Fruit fly (Drosophila melanogaster) whole organism, embryonic: ENCODE data around the gene Jon66Cii.

Experiments
- Aef1 ChIP-seq: fragments of 200-800 bp; sonication (Bioruptor generic); IDR thresholded peaks from 3 replicates; pipeline ENCODE4 v1.3.6; 2022; ENCODE audit warnings: missing biosample characterization, missing genetic modification characterization
- Blimp-1 ChIP-seq: fragments of 200-800 bp; sonication (Bioruptor generic); optimal IDR thresholded peaks from 3 replicates; lab custom pipeline; 2018; ENCODE audit warnings: missing biosample characterization, missing genetic modification characterization, mild to moderate bottlenecking, moderate library complexity, missing genetic modification reagents
- CG10267 ChIP-seq: fragments of 200-800 bp; sonication (Bioruptor generic); optimal IDR thresholded peaks from 2 replicates; lab custom pipeline; 2018; ENCODE audit warnings: missing biosample characterization, mild to moderate bottlenecking, missing genetic modification characterization, moderate library complexity
- CG10979 ChIP-seq: fragments of 200-800 bp; sonication (Bioruptor generic); optimal IDR thresholded peaks from 2 replicates; lab custom pipeline; 2018; ENCODE audit warnings: missing biosample characterization, mild to moderate bottlenecking, missing genetic modification characterization, moderate library complexity
- CG11504 ChIP-seq: fragments of 200-800 bp; sonication (Bioruptor generic); optimal IDR thresholded peaks from 3 replicates; lab custom pipeline; 2019; ENCODE audit warnings: missing biosample characterization, mild to moderate bottlenecking, missing genetic modification characterization, moderate library complexity
- CG12391 ChIP-seq: fragments of 200-800 bp; sonication (Bioruptor generic); optimal IDR thresholded peaks from 3 replicates; lab custom pipeline; 2018; ENCODE audit warnings: missing biosample characterization, mild to moderate bottlenecking, missing genetic modification characterization, moderate library complexity
- CG13424 ChIP-seq: fragments of 200-800 bp; sonication (Bioruptor generic); optimal IDR thresholded peaks from 2 replicates; lab custom pipeline; 2019; ENCODE audit warnings: missing biosample characterization, mild to moderate bottlenecking, missing genetic modification characterization, moderate library complexity
- CG14710 ChIP-seq: fragments of 200-800 bp; sonication (Bioruptor generic); optimal IDR thresholded peaks from 3 replicates; lab custom pipeline; 2019; ENCODE audit warnings: missing biosample characterization, mild to moderate bottlenecking, missing genetic modification characterization, moderate library complexity
- CG15011 ChIP-seq: fragments of 200-800 bp; sonication (Bioruptor generic); optimal IDR thresholded peaks from 3 replicates; lab custom pipeline; 2018; ENCODE audit warnings: missing biosample characterization, mild to moderate bottlenecking, missing genetic modification characterization
- CG15601 ChIP-seq: fragments of 200-800 bp; sonication (Bioruptor generic); optimal IDR thresholded peaks from 3 replicates; lab custom pipeline; 2019; ENCODE audit warnings: missing biosample characterization, mild to moderate bottlenecking, missing genetic modification characterization, moderate library complexity
- CG15696 ChIP-seq: fragments of 200-800 bp; sonication (Bioruptor generic); optimal IDR thresholded peaks from 2 replicates; lab custom pipeline; 2019; ENCODE audit warnings: missing biosample characterization, mild to moderate bottlenecking, missing genetic modification characterization, moderate library complexity
- CG17328 ChIP-seq: fragments of 200-800 bp; sonication (Bioruptor generic); IDR thresholded peaks from 2 replicates; pipeline ENCODE4 v1.3.6; 2022; ENCODE audit warnings: missing biosample characterization, missing genetic modification characterization
- CG18262 ChIP-seq: fragments of 200-800 bp; optimal IDR thresholded peaks from 3 replicates; lab custom pipeline; 2019; ENCODE audit warnings: missing biosample characterization, mild to moderate bottlenecking, missing genetic modification characterization, moderate library complexity
- CG2712 ChIP-seq: fragments of 200-800 bp; optimal IDR thresholded peaks from 3 replicates; lab custom pipeline; 2019; ENCODE audit warnings: missing biosample characterization, mild to moderate bottlenecking, missing genetic modification characterization, moderate library complexity
- CG31441 ChIP-seq: fragments of 200-800 bp; sonication (Bioruptor generic); IDR thresholded peaks from 2 replicates; pipeline ENCODE4 v1.3.6; 2022; ENCODE audit warnings: missing biosample characterization, missing genetic modification characterization
- CG3281 ChIP-seq: fragments of 200-800 bp; sonication (Bioruptor generic); optimal IDR thresholded peaks from 3 replicates; lab custom pipeline; 2017; ENCODE audit warnings: missing biosample characterization, mild to moderate bottlenecking, missing genetic modification characterization
- CG3995 ChIP-seq: fragments of 200-800 bp; sonication (Bioruptor generic); optimal IDR thresholded peaks from 3 replicates; lab custom pipeline; 2016; ENCODE audit warnings: missing biosample characterization, missing genetic modification characterization
- CG4854 ChIP-seq: fragments of 200-800 bp; sonication (Bioruptor generic); optimal IDR thresholded peaks from 2 replicates; lab custom pipeline; 2016; ENCODE audit warnings: missing biosample characterization, missing genetic modification characterization, inconsistent platforms
- CG5953 ChIP-seq: fragments of 200-800 bp; sonication (Bioruptor generic); IDR thresholded peaks from 2 replicates; pipeline ENCODE4 v1.3.6; 2022; ENCODE audit warnings: missing biosample characterization, missing genetic modification characterization
- CG6254 ChIP-seq: fragments of 200-800 bp; sonication (Bioruptor generic); optimal IDR thresholded peaks from 3 replicates; lab custom pipeline; 2017; ENCODE audit warnings: mild to moderate bottlenecking, missing biosample characterization, missing genetic modification reagents, missing genetic modification characterization
- CG7271 ChIP-seq: fragments of 200-800 bp; sonication (Bioruptor generic); optimal IDR thresholded peaks from 2 replicates; lab custom pipeline; 2018; ENCODE audit warnings: missing biosample characterization, mild to moderate bottlenecking, missing genetic modification characterization, moderate library complexity
- CG8089 ChIP-seq: fragments of 200-800 bp; sonication (Bioruptor generic); optimal IDR thresholded peaks from 3 replicates; lab custom pipeline; 2016; ENCODE audit warnings: missing biosample characterization, missing genetic modification characterization
- CG8388 ChIP-seq: fragments of 200-800 bp; sonication (Bioruptor generic); optimal IDR thresholded peaks from 2 replicates; lab custom pipeline; 2019; ENCODE audit warnings: missing biosample characterization, mild to moderate bottlenecking, missing genetic modification characterization, moderate library complexity
- CG9609 ChIP-seq: fragments of 200-800 bp; sonication (Bioruptor generic); optimal IDR thresholded peaks from 3 replicates; lab custom pipeline; 2016; ENCODE audit warnings: missing biosample characterization, missing genetic modification characterization
- CrebB ChIP-seq: fragments of 200-800 bp; sonication (Bioruptor generic); optimal IDR thresholded peaks from 3 replicates; lab custom pipeline; 2018; ENCODE audit warnings: missing biosample characterization, mild to moderate bottlenecking, missing genetic modification characterization
- D ChIP-seq, 2 experiments: fragments of 200-800 bp in 1 of 2; fragments of >200 bp in 1 of 2; sonication (Bioruptor generic) in 1 of 2; optimal IDR thresholded peaks; 2 replicates in 1 of 2; 3 replicates in 1 of 2; lab custom pipeline; 2017; ENCODE audit warnings: mild to moderate bottlenecking in 1 of 2, missing biosample characterization in 1 of 2, missing genetic modification characterization in 1 of 2, missing genetic modification reagents in 1 of 2
- Lhr ChIP-seq: fragments of 200-800 bp; sonication (Bioruptor generic); optimal IDR thresholded peaks from 3 replicates; lab custom pipeline; 2017; ENCODE audit warnings: mild to moderate bottlenecking, missing biosample characterization, missing genetic modification reagents, missing genetic modification characterization
- Max ChIP-seq: fragments of 200-800 bp; sonication (Bioruptor generic); optimal IDR thresholded peaks from 2 replicates; lab custom pipeline; 2016; ENCODE audit warnings: missing biosample characterization, mild to moderate bottlenecking, missing genetic modification characterization
- Oli ChIP-seq: fragments of 200-800 bp; sonication (Bioruptor generic); optimal IDR thresholded peaks from 2 replicates; lab custom pipeline; 2018; ENCODE audit warnings: missing biosample characterization, mild to moderate bottlenecking, missing genetic modification characterization, moderate library complexity
- Sox100B ChIP-seq: fragments of 200-800 bp; sonication (Bioruptor generic); optimal IDR thresholded peaks from 3 replicates; lab custom pipeline; 2018; ENCODE audit warnings: missing biosample characterization, mild to moderate bottlenecking, missing genetic modification characterization
- Sox102F ChIP-seq: fragments of 200-800 bp; sonication (Bioruptor generic); optimal IDR thresholded peaks from 2 replicates; lab custom pipeline; 2018; ENCODE audit warnings: missing biosample characterization, mild to moderate bottlenecking, missing genetic modification characterization, moderate library complexity
- Ssrp ChIP-seq: fragments of 200-800 bp; sonication (Bioruptor generic); optimal IDR thresholded peaks from 2 replicates; lab custom pipeline; 2018; ENCODE audit warnings: missing biosample characterization, mild to moderate bottlenecking, missing genetic modification characterization, moderate library complexity
- bsh ChIP-seq, 2 experiments: fragments of 200-800 bp; sonication (Bioruptor generic); optimal IDR thresholded peaks; 2 replicates each; lab custom pipeline; 2017 to 2018; ENCODE audit warnings: mild to moderate bottlenecking in 2 of 2, missing biosample characterization in 2 of 2, missing genetic modification characterization in 2 of 2, moderate library complexity in 1 of 2
- cas ChIP-seq: fragments of 200-800 bp; sonication (Bioruptor generic); IDR thresholded peaks from 2 replicates; pipeline ENCODE4 v1.3.6; 2022; ENCODE audit warnings: missing biosample characterization, missing genetic modification characterization
- corto ChIP-seq: fragments of 200-800 bp; sonication (Bioruptor generic); optimal IDR thresholded peaks from 2 replicates; lab custom pipeline; 2016; ENCODE audit warnings: missing biosample characterization, mild to moderate bottlenecking, missing genetic modification characterization, moderate library complexity
- fd96Cb ChIP-seq: fragments of 200-800 bp; sonication (Bioruptor generic); optimal IDR thresholded peaks from 2 replicates; lab custom pipeline; 2018; ENCODE audit warnings: missing biosample characterization, mild to moderate bottlenecking, missing genetic modification characterization, moderate library complexity
- gem ChIP-seq: fragments of 200-800 bp; sonication (Bioruptor generic); optimal IDR thresholded peaks from 2 replicates; lab custom pipeline; 2019; ENCODE audit warnings: missing biosample characterization, mild to moderate bottlenecking, missing genetic modification characterization, moderate library complexity
- h ChIP-seq: fragments of >200 bp; optimal IDR thresholded peaks from 2 replicates; lab custom pipeline; 2017
- luna ChIP-seq: fragments of 200-800 bp; sonication (Bioruptor generic); optimal IDR thresholded peaks from 2 replicates; lab custom pipeline; 2016; ENCODE audit warnings: missing biosample characterization, missing genetic modification characterization
- maf-S ChIP-seq: fragments of 200-800 bp; sonication (Bioruptor generic); optimal IDR thresholded peaks from 2 replicates; lab custom pipeline; 2016; ENCODE audit warnings: missing biosample characterization, missing genetic modification characterization
- nerfin-2 ChIP-seq: fragments of 200-800 bp; sonication (Bioruptor generic); IDR thresholded peaks from 2 replicates; pipeline ENCODE4 v1.3.6; 2022; ENCODE audit warnings: missing biosample characterization, missing genetic modification characterization; ENCODE audit not compliant: partially characterized antibody
- nmo ChIP-seq: fragments of 200-800 bp; sonication (Bioruptor generic); optimal IDR thresholded peaks from 2 replicates; lab custom pipeline; 2018; ENCODE audit warnings: missing biosample characterization, mild to moderate bottlenecking, missing genetic modification characterization, moderate library complexity
- phol ChIP-seq: fragments of 200-800 bp; sonication (Bioruptor generic); optimal IDR thresholded peaks from 3 replicates; lab custom pipeline; 2018; ENCODE audit warnings: missing biosample characterization, mild to moderate bottlenecking, missing genetic modification characterization, moderate library complexity
- sens ChIP-seq: fragments of 200-800 bp; sonication (Bioruptor generic); peaks from one replicate; lab custom pipeline; 2016; ENCODE audit warnings: missing biosample characterization, missing genetic modification characterization
- ssp ChIP-seq: fragments of 200-800 bp; sonication (Bioruptor generic); IDR thresholded peaks from 2 replicates; pipeline ENCODE4 v1.3.6; 2022; ENCODE audit warnings: missing biosample characterization, missing genetic modification characterization
- stwl ChIP-seq: fragments of 200-800 bp; sonication (Bioruptor generic); optimal IDR thresholded peaks from 3 replicates; lab custom pipeline; 2018; ENCODE audit warnings: missing biosample characterization, mild to moderate bottlenecking, missing genetic modification characterization, moderate library complexity
- tin ChIP-seq: fragments of 200-800 bp; sonication (Bioruptor generic); optimal IDR thresholded peaks from 3 replicates; lab custom pipeline; 2016; ENCODE audit warnings: missing biosample characterization, missing genetic modification characterization
- tio ChIP-seq: fragments of 200-800 bp; sonication (Bioruptor generic); optimal IDR thresholded peaks from 2 replicates; lab custom pipeline; 2017; ENCODE audit warnings: missing biosample characterization, missing genetic modification characterization, inconsistent platforms

Jon66Cii gene

dm6 chr3L:8391240-8391639, 2.2 kb downstream of the Jon66Cii start, which contains the start of gene Jon66Ci:
TSS of gene Jon66Ci (plus strand) at chr3L:8391540.
- TF ChIP-seq ssp (GFP tag; lab: Robert Waterston, UW) (no peak), tin (GFP tag; lab: Kevin White, UChicago) (no peak), CG15011 (GFP tag; lab: Kevin White, UChicago) (no peak), CG8089 (GFP tag; lab: Kevin White, UChicago) (no peak), Sox100B (GFP tag; lab: Kevin White, UChicago) (no peak), maf-S (GFP tag; lab: Kevin White, UChicago) (no peak), luna (GFP tag; lab: Kevin White, UChicago) (no peak), Aef1 (no peak)

dm6 chr3L:8385055-8385454, 8.4 kb downstream of the Jon66Cii start:
- peak; percentile 56 for TF ChIP-seq CG10979 (tag; lab: Kevin White, UChicago)
- TF ChIP-seq CG3281 (GFP tag; lab: Kevin White, UChicago) = no peak
- TF ChIP-seq sens (GFP tag; lab: Kevin White, UChicago) = peak; percentile 86
- peak; percentile 25 for TF ChIP-seq Oli
- no peak for TF ChIP-seq nerfin-2 (GFP tag; lab: Robert Waterston, UW)
- TF ChIP-seq Sox102F = peak; percentile 21
- TF ChIP-seq stwl (tag; lab: Kevin White, UChicago) = peak; percentile 74
- peak; percentile 58 for TF ChIP-seq CG11504 (tag; lab: Kevin White, UChicago)
- TF ChIP-seq Lhr = peak; percentile 4
- TF ChIP-seq Blimp-1 (GFP tag; lab: Kevin White, UChicago) = peak; percentile 63
- peak; percentile 10 for TF ChIP-seq CG9609 (GFP tag; lab: Kevin White, UChicago)
- TF ChIP-seq CG14710 (tag; lab: Kevin White, UChicago) = peak; percentile 15
- no peak for TF ChIP-seq CG4854 (GFP tag; lab: Kevin White, UChicago)
- peak; percentile 29; the same call in 1 of the 2 replicates for TF ChIP-seq CG17328 (GFP tag; lab: Robert Waterston, UW)
- TF ChIP-seq corto (GFP tag; lab: Kevin White, UChicago) = no peak
- peak; percentile 44 for TF ChIP-seq nmo (GFP tag; lab: Kevin White, UChicago)
- TF ChIP-seq Ssrp (tag; lab: Kevin White, UChicago) = peak; percentile 31
- peak in 1 of 2 experiments; percentile 61 for TF ChIP-seq bsh (GFP tag; optimal IDR thresholded peaks at IDR 0.05; lab: Kevin White, UChicago)
- peak; percentile 25 for TF ChIP-seq fd96Cb (tag; lab: Kevin White, UChicago)
- TF ChIP-seq CG31441 (GFP tag; lab: Robert Waterston, UW) = peak; percentile 29; the same call in 1 of the 2 replicates
- peak; percentile 47 for TF ChIP-seq phol
- peak; percentile 7 for TF ChIP-seq CG12391 (tag; lab: Kevin White, UChicago)
- peak; percentile 10 for TF ChIP-seq CG8388
- peak; percentile 10 for TF ChIP-seq tio (GFP tag; lab: Kevin White, UChicago)
- TF ChIP-seq CG18262 (tag; lab: Kevin White, UChicago) = peak; percentile 28
- no peak for TF ChIP-seq CG10267
- no peak for TF ChIP-seq CG7271 (tag; lab: Kevin White, UChicago)
- TF ChIP-seq CG6254 (GFP tag; lab: Kevin White, UChicago) = peak; percentile 4
- TF ChIP-seq CG2712 (tag; lab: Kevin White, UChicago) = peak; percentile 26
- peak; percentile 49 for TF ChIP-seq gem (tag; lab: Kevin White, UChicago)
- no peak for TF ChIP-seq h (lab: Kevin White, UChicago)
- TF ChIP-seq CrebB (tag; lab: Kevin White, UChicago) = no peak
- no peak for TF ChIP-seq D (optimal IDR thresholded peaks at IDR 0.05; lab: Kevin White, UChicago)
- TF ChIP-seq D (GFP tag; optimal IDR thresholded peaks at IDR 0.05; lab: Kevin White, UChicago) = peak; percentile 24
- peak; percentile 1 for TF ChIP-seq CG15601 (tag; lab: Kevin White, UChicago)
- no peak for TF ChIP-seq Max (GFP tag; lab: Kevin White, UChicago)
- no peak for TF ChIP-seq CG15696
- TF ChIP-seq CG13424 = no peak
- TF ChIP-seq cas (GFP tag; lab: Robert Waterston, UW) = no peak
- no peak for TF ChIP-seq CG3995 (GFP tag; lab: Kevin White, UChicago)
- no peak for TF ChIP-seq CG5953 (GFP tag; lab: Robert Waterston, UW)
